Worm (Caenorhabditis elegans) whole organism, L3 larva: ENCODE results near the gene F55B11.3.

Source experiments
- R02D3.7 ChIP-seq: fragments of 150-350 bp; optimal IDR thresholded peaks from 2 replicates; lab custom pipeline; 2014; ENCODE audit warnings: missing biosample characterization, missing genetic modification characterization
- ama-1 ChIP-seq: fragments of 150-350 bp; optimal IDR thresholded peaks from 2 replicates; lab custom pipeline; 2018
- ceh-82 ChIP-seq: fragments of 150-350 bp; optimal IDR thresholded peaks from 2 replicates; lab custom pipeline; 2014; ENCODE audit warnings: missing biosample characterization, missing genetic modification characterization
- daf-12 ChIP-seq: fragments of 150-350 bp; optimal IDR thresholded peaks from 2 replicates; lab custom pipeline; 2014; ENCODE audit warnings: missing biosample characterization, missing genetic modification reagents, missing genetic modification characterization
- fos-1 ChIP-seq: fragments of 150-350 bp; optimal IDR thresholded peaks from 2 replicates; lab custom pipeline; 2014; ENCODE audit warnings: missing biosample characterization, missing genetic modification characterization
- mdl-1 ChIP-seq: fragments of 150-350 bp; optimal IDR thresholded peaks from 2 replicates; lab custom pipeline; 2014; ENCODE audit warnings: missing biosample characterization, missing genetic modification characterization
- nhr-11 ChIP-seq: fragments of 150-350 bp; optimal IDR thresholded peaks from 2 replicates; lab custom pipeline; 2014; ENCODE audit warnings: missing biosample characterization, missing genetic modification characterization
- sea-2 ChIP-seq: fragments of 150-350 bp; sonication (generic microtip); optimal IDR thresholded peaks from 4 replicates; lab custom pipeline; 2014; ENCODE audit warnings: missing biosample characterization, missing genetic modification reagents, missing genetic modification characterization
- unc-62 ChIP-seq: fragments of 150-350 bp; sonication (generic microtip); optimal IDR thresholded peaks from 4 replicates; lab custom pipeline; 2014; ENCODE audit warnings: missing biosample characterization, missing genetic modification reagents, missing genetic modification characterization
- ztf-11 ChIP-seq: fragments of 150-350 bp; optimal IDR thresholded peaks from 2 replicates; lab custom pipeline; 2014; ENCODE audit warnings: missing biosample characterization, missing genetic modification characterization

DNA sequence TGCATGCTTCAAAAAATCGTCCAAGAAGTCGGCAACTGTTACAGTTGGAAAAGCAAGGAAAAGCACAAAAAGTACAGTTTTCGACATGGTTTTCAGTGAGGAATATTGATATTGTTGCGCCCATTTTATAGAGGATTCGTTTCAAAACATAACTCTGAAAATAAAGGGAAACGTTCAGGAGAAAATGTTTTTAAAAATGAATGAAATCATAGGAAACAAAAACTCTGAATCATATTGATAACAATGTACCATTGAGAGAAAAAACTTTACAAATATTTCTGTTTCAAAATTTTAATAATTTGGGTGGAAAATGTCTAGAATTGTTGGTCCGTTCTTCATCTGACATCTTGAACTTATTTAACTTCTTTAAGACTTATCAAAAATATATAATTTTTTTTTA lies 1.3 kb upstream of the F55B11.3 start, which contains the start of gene F55B11.2:
- no peak for TF ChIP-seq mdl-1 (tag; lab: Kevin White, UChicago)
- TF ChIP-seq nhr-11 (tag; lab: Kevin White, UChicago) = no peak
- no peak for TF ChIP-seq daf-12 (tag; lab: Kevin White, UChicago)
- TF ChIP-seq sea-2 (GFP tag; lab: Kevin White, UChicago) = no peak
- TF ChIP-seq ztf-11 (tag; lab: Kevin White, UChicago) = no peak
- no peak for TF ChIP-seq R02D3.7 (tag; lab: Kevin White, UChicago)
- TF ChIP-seq fos-1 (tag; lab: Kevin White, UChicago) = no peak
- TF ChIP-seq ama-1 (lab: Kevin White, UChicago) = no peak
- TF ChIP-seq ceh-82 (tag; lab: Kevin White, UChicago) = no peak
- no peak for TF ChIP-seq unc-62
